Worm (Caenorhabditis elegans): ENCODE results near the gene W01B6.8.
A peak's percentile ranks its signal among the peaks of the same experiment; 100 is the strongest.

Gene W01B6.8

ce11 chrIV:10084323-10084959, at the start of gene W01B6.8:
TSS of gene W01B6.8 (minus strand) at chrIV:10084373.
- TF ChIP-seq syd-9 (tag; optimal IDR thresholded peaks at IDR 0.05): peak; percentile 9
- TF ChIP-seq rnt-1 (tag; optimal IDR thresholded peaks at IDR 0.05): no peak
- peak; percentile 2 for TF ChIP-seq elt-4 (tag; optimal IDR thresholded peaks at IDR 0.05)

ce11 chrIV:10129957-10130356, 45.8 kb upstream of the W01B6.8 start, which contains the start of gene glt-3:
TSS of gene glt-3 (plus strand) at chrIV:10130257.
- TF ChIP-seq nhr-232 (tag; optimal IDR thresholded peaks at IDR 0.05): no peak
- no peak for TF ChIP-seq eyg-1 (tag; optimal IDR thresholded peaks at IDR 0.05)
- no peak for TF ChIP-seq K02D7.2 (tag; optimal IDR thresholded peaks at IDR 0.05)
- TF ChIP-seq nfya-1 (tag; optimal IDR thresholded peaks at IDR 0.05): no peak
- no peak for TF ChIP-seq pat-9 (tag; optimal IDR thresholded peaks at IDR 0.05)
- TF ChIP-seq ahr-1 (tag; optimal IDR thresholded peaks at IDR 0.05): no peak
- TF ChIP-seq ceh-2 (tag; optimal IDR thresholded peaks at IDR 0.05): no peak
- no peak for TF ChIP-seq ceh-34 (tag; optimal IDR thresholded peaks at IDR 0.05)
- no peak for TF ChIP-seq unc-3 (GFP tag; conservative IDR thresholded peaks at IDR 0.05)
- TF ChIP-seq unc-3 (tag; optimal IDR thresholded peaks at IDR 0.05): no peak
- no peak for TF ChIP-seq fkh-6 (tag; optimal IDR thresholded peaks at IDR 0.05)
- no peak for TF ChIP-seq pag-3 (tag; optimal IDR thresholded peaks at IDR 0.05; ENCODE audit: borderline replicate concordance)
- TF ChIP-seq lim-6 (tag; optimal IDR thresholded peaks at IDR 0.05): no peak
- TF ChIP-seq hlh-15 (tag; optimal IDR thresholded peaks at IDR 0.05): no peak
- TF ChIP-seq unc-86 (tag; optimal IDR thresholded peaks at IDR 0.05): no peak
- TF ChIP-seq tbx-7 (tag; optimal IDR thresholded peaks at IDR 0.05): no peak
- TF ChIP-seq pha-2 (tag; optimal IDR thresholded peaks at IDR 0.05): no peak

ce11 chrIV:10128906-10129386, 44.8 kb upstream of the W01B6.8 start, which contains the start of the genes gtbp-1 and K08F4.3:
TSS of gene gtbp-1 (minus strand) at chrIV:10128956.
TSS of gene K08F4.3 (plus strand) at chrIV:10129257.
- TF ChIP-seq fax-1 (tag; optimal IDR thresholded peaks at IDR 0.05) (no peak), elt-2 (tag; optimal IDR thresholded peaks at IDR 0.05) (peak; percentile 17), nfya-1 (tag; optimal IDR thresholded peaks at IDR 0.05) (peak; percentile 57), odd-2 (tag; optimal IDR thresholded peaks at IDR 0.05) (no peak), ceh-31 (tag; optimal IDR thresholded peaks at IDR 0.05) (peak; percentile 63), dve-1 (tag; optimal IDR thresholded peaks at IDR 0.05) (peak; percentile 35), hlh-6 (tag; optimal IDR thresholded peaks at IDR 0.05) (no peak), tbx-2 (tag; optimal IDR thresholded peaks at IDR 0.05) (peak; percentile 15), ref-2 (tag; optimal IDR thresholded peaks at IDR 0.05) (peak; percentile 39), ets-4 (tag; optimal IDR thresholded peaks at IDR 0.05) (no peak)

- no peak for TF ChIP-seq elt-4 (tag; optimal IDR thresholded peaks at IDR 0.05)
- TF ChIP-seq zip-5 (tag; optimal IDR thresholded peaks at IDR 0.05): no peak
- no peak for TF ChIP-seq rnt-1 (tag; optimal IDR thresholded peaks at IDR 0.05)
- no peak for TF ChIP-seq ceh-18 (tag; optimal IDR thresholded peaks at IDR 0.05)
- no peak for TF ChIP-seq ref-2 (tag; optimal IDR thresholded peaks at IDR 0.05)
- no peak for TF ChIP-seq dve-1 (tag; optimal IDR thresholded peaks at IDR 0.05)
Observed at ce11 chrIV:10128446-10128845, 44.3 kb upstream of the W01B6.8 start.

ce11 chrIV:10126544-10126943, 42.4 kb upstream of the W01B6.8 start, which contains the start of gene ctf-18:
TSS of gene ctf-18 (minus strand) at chrIV:10126644.
- TF ChIP-seq tbx-7 (tag; optimal IDR thresholded peaks at IDR 0.05) (no peak), ceh-31 (tag; optimal IDR thresholded peaks at IDR 0.05) (no peak)

- no peak for TF ChIP-seq Y22D7AL.16 (tag; optimal IDR thresholded peaks at IDR 0.05)
- TF ChIP-seq hlh-30 (tag; optimal IDR thresholded peaks at IDR 0.05; ENCODE audit: insufficient read depth): no peak
- no peak for TF ChIP-seq pag-3 (tag; optimal IDR thresholded peaks at IDR 0.05; ENCODE audit: borderline replicate concordance)
- no peak for TF ChIP-seq dve-1 (tag; optimal IDR thresholded peaks at IDR 0.05)
- no peak for TF ChIP-seq ceh-31 (tag; optimal IDR thresholded peaks at IDR 0.05)
- TF ChIP-seq sdc-2 (tag; optimal IDR thresholded peaks at IDR 0.05): no peak
- TF ChIP-seq odd-2 (tag; optimal IDR thresholded peaks at IDR 0.05): no peak
- TF ChIP-seq hlh-13 (GFP tag; optimal IDR thresholded peaks at IDR 0.05): no peak
- no peak for TF ChIP-seq hlh-15 (tag; optimal IDR thresholded peaks at IDR 0.05)
- no peak for TF ChIP-seq tbx-2 (tag; optimal IDR thresholded peaks at IDR 0.05)
- TF ChIP-seq ztf-16 (tag; optimal IDR thresholded peaks at IDR 0.05): no peak
- no peak for TF ChIP-seq T23F11.4 (GFP tag; optimal IDR thresholded peaks at IDR 0.05)
- no peak for TF ChIP-seq pha-2 (tag; optimal IDR thresholded peaks at IDR 0.05)
- TF ChIP-seq unc-86 (tag; optimal IDR thresholded peaks at IDR 0.05): no peak
- TF ChIP-seq ref-2 (tag; optimal IDR thresholded peaks at IDR 0.05): no peak
Observed at ce11 chrIV:10122205-10122604, 38.0 kb upstream of the W01B6.8 start, which contains the start of gene irld-21. TSS of gene irld-21 (minus strand) at chrIV:10122305.
